Fruit fly (Drosophila melanogaster) whole organism, embryonic: ENCODE data around the gene CG32564.

Experiments used
- Awh ChIP-seq: fragments of 200-800 bp; sonication (Bioruptor generic); IDR thresholded peaks from 2 replicates; pipeline ENCODE4, ENCODE4 v1.3.6; 2022; ENCODE audit warnings: missing biosample characterization, missing genetic modification characterization
- CG11085 ChIP-seq: fragments of 200-800 bp; sonication (Bioruptor generic); IDR thresholded peaks from 2 replicates; pipeline ENCODE4 v1.3.6; 2022; ENCODE audit warnings: missing biosample characterization, missing genetic modification characterization
- CG11696 ChIP-seq: fragments of 200-800 bp; sonication (Bioruptor generic); IDR thresholded peaks from 2 replicates; pipeline ENCODE4 v1.3.6; 2022; ENCODE audit warnings: missing biosample characterization, missing genetic modification characterization
- CG12391 ChIP-seq: fragments of 200-800 bp; sonication (Bioruptor generic); optimal IDR thresholded peaks from 3 replicates; lab custom pipeline; 2018; ENCODE audit warnings: missing biosample characterization, mild to moderate bottlenecking, missing genetic modification characterization, moderate library complexity
- CG13296 ChIP-seq: fragments of 200-800 bp; sonication (Bioruptor generic); optimal IDR thresholded peaks from 3 replicates; lab custom pipeline; 2018; ENCODE audit warnings: missing biosample characterization, mild to moderate bottlenecking, missing genetic modification characterization
- CG15011 ChIP-seq: fragments of 200-800 bp; sonication (Bioruptor generic); optimal IDR thresholded peaks from 3 replicates; lab custom pipeline; 2018; ENCODE audit warnings: missing biosample characterization, mild to moderate bottlenecking, missing genetic modification characterization
- CG1602 ChIP-seq: fragments of 200-800 bp; sonication (Bioruptor generic); optimal IDR thresholded peaks from 3 replicates; lab custom pipeline; 2016; ENCODE audit warnings: missing biosample characterization, missing genetic modification characterization
- CG17328 ChIP-seq: fragments of 200-800 bp; sonication (Bioruptor generic); IDR thresholded peaks from 2 replicates; pipeline ENCODE4 v1.3.6; 2022; ENCODE audit warnings: missing biosample characterization, missing genetic modification characterization
- CG17912 ChIP-seq: fragments of 200-800 bp; sonication (Bioruptor generic); optimal IDR thresholded peaks from 2 replicates; lab custom pipeline; 2018; ENCODE audit warnings: missing biosample characterization, mild to moderate bottlenecking, missing genetic modification characterization
- CG2129 ChIP-seq: fragments of 200-800 bp; sonication (Bioruptor generic); IDR thresholded peaks from 2 replicates; pipeline ENCODE4 v1.3.6; 2022; ENCODE audit warnings: missing biosample characterization, missing genetic modification characterization; ENCODE audit not compliant: partially characterized antibody
- CG31224 ChIP-seq: fragments of 200-800 bp; sonication (Bioruptor generic); IDR thresholded peaks from 2 replicates; pipeline ENCODE4 v1.3.6; 2022; ENCODE audit warnings: missing biosample characterization, missing genetic modification characterization
- CG4360 ChIP-seq: fragments of 200-800 bp; sonication (Bioruptor generic); IDR thresholded peaks from 2 replicates; pipeline ENCODE4 v1.3.6; 2022; ENCODE audit warnings: missing biosample characterization, missing genetic modification characterization
- CG5180 ChIP-seq: fragments of 200-800 bp; sonication (Bioruptor generic); optimal IDR thresholded peaks from 3 replicates; lab custom pipeline; 2017; ENCODE audit warnings: missing biosample characterization, missing genetic modification characterization, mild to moderate bottlenecking, moderate library complexity, missing genetic modification reagents
- CG9932 ChIP-seq: fragments of 200-800 bp; sonication (Bioruptor generic); IDR thresholded peaks from 2 replicates; pipeline ENCODE4 v1.3.6; 2022; ENCODE audit warnings: missing biosample characterization, missing genetic modification characterization
- Dip2 ChIP-seq: fragments of 200-800 bp; sonication (Bioruptor generic); IDR thresholded peaks from 2 replicates; pipeline ENCODE4 v1.3.6; 2022; ENCODE audit warnings: missing biosample characterization, missing genetic modification characterization
- Eip74EF ChIP-seq, 2 experiments: fragments of 200-800 bp in 1 of 2; fragments of >200 bp in 1 of 2; sonication (Bioruptor generic) in 1 of 2; optimal IDR thresholded peaks; 2 replicates each; lab custom pipeline; 2017 to 2019; ENCODE audit warnings: missing biosample characterization in 2 of 2, missing genetic modification characterization in 2 of 2, mild to moderate bottlenecking in 1 of 2, moderate library complexity in 1 of 2
- HHEX ChIP-seq: fragments of 200-800 bp; sonication (Bioruptor generic); optimal IDR thresholded peaks from 3 replicates; lab custom pipeline; 2017; ENCODE audit warnings: missing biosample characterization, mild to moderate bottlenecking, missing genetic modification characterization, missing genetic modification reagents
- Hr78 ChIP-seq, 2 experiments: fragments of 200-800 bp in 1 of 2; fragments of >200 bp in 1 of 2; sonication (Bioruptor generic) in 1 of 2; optimal IDR thresholded peaks; 2 replicates each; lab custom pipeline; 2017 to 2019; ENCODE audit warnings: missing biosample characterization in 2 of 2, missing genetic modification characterization in 2 of 2, mild to moderate bottlenecking in 1 of 2, moderate library complexity in 1 of 2
- Kr ChIP-seq: fragments of 200-800 bp; sonication (Bioruptor generic); optimal IDR thresholded peaks from 2 replicates; lab custom pipeline; 2017; ENCODE audit warnings: missing biosample characterization, mild to moderate bottlenecking, missing genetic modification characterization
- Lpt ChIP-seq: fragments of >200 bp; optimal IDR thresholded peaks from 2 replicates; lab custom pipeline; 2018; ENCODE audit warnings: missing biosample characterization, missing genetic modification characterization
- Mad ChIP-seq: fragments of 200-800 bp; sonication (Bioruptor generic); optimal IDR thresholded peaks from 2 replicates; lab custom pipeline; 2016; ENCODE audit warnings: missing biosample characterization, missing genetic modification characterization
- Oaz ChIP-seq: fragments of 200-800 bp; sonication (Bioruptor generic); IDR thresholded peaks from 2 replicates; pipeline ENCODE4 v1.3.6; 2022; ENCODE audit warnings: missing biosample characterization, missing genetic modification characterization
- Optix ChIP-seq: fragments of 200-800 bp; sonication (Bioruptor generic); IDR thresholded peaks from 3 replicates; pipeline ENCODE4 v1.3.6; 2022; ENCODE audit warnings: missing biosample characterization, missing genetic modification characterization
- Side ChIP-seq: fragments of 200-800 bp; sonication (Bioruptor generic); optimal IDR thresholded peaks from 2 replicates; lab custom pipeline; 2016; ENCODE audit warnings: missing biosample characterization, missing genetic modification characterization
- Sry-δ ChIP-seq: fragments of 200-800 bp; sonication (Bioruptor generic); optimal IDR thresholded peaks from 2 replicates; lab custom pipeline; 2016; ENCODE audit warnings: missing biosample characterization, missing genetic modification characterization
- Ssrp ChIP-seq: fragments of 200-800 bp; sonication (Bioruptor generic); optimal IDR thresholded peaks from 2 replicates; lab custom pipeline; 2018; ENCODE audit warnings: missing biosample characterization, mild to moderate bottlenecking, missing genetic modification characterization, moderate library complexity
- TFAM ChIP-seq: fragments of 200-800 bp; sonication (Bioruptor generic); optimal IDR thresholded peaks from 2 replicates; lab custom pipeline; 2017; ENCODE audit warnings: missing biosample characterization, missing genetic modification characterization, inconsistent platforms
- Trl ChIP-seq, 3 experiments: fragments of >200 bp in 2 of 3; fragments of 200-800 bp in 1 of 3; sonication (Bioruptor generic) in 1 of 3; optimal IDR thresholded peaks; 2 replicates in 1 of 3; 3 replicates in 2 of 3; lab custom pipeline; 2016 to 2017; ENCODE audit warnings: missing biosample characterization in 1 of 3, missing genetic modification characterization in 1 of 3
- Usf ChIP-seq: fragments of 200-800 bp; sonication (Bioruptor generic); optimal IDR thresholded peaks from 2 replicates; lab custom pipeline; 2017; ENCODE audit warnings: missing genotype, missing biosample characterization, missing genetic modification characterization
- Xbp1 ChIP-seq: fragments of 200-800 bp; sonication (Bioruptor generic); optimal IDR thresholded peaks from 3 replicates; lab custom pipeline; 2016; ENCODE audit warnings: missing biosample characterization, mild to moderate bottlenecking, missing genetic modification characterization
- Xrp1 ChIP-seq: fragments of 200-800 bp; sonication (Bioruptor generic); IDR thresholded peaks from 2 replicates; pipeline ENCODE4 v1.3.6; 2022; ENCODE audit warnings: missing biosample characterization, missing genetic modification characterization
- al ChIP-seq: fragments of 200-800 bp; sonication (Bioruptor generic); IDR thresholded peaks from 2 replicates; pipeline ENCODE4 v1.3.6; 2022; ENCODE audit warnings: missing biosample characterization, missing genetic modification characterization
- en ChIP-seq: fragments of 200-800 bp; sonication (Bioruptor generic); optimal IDR thresholded peaks from 2 replicates; lab custom pipeline; 2016; ENCODE audit warnings: missing biosample characterization, missing genetic modification characterization
- gro ChIP-seq: fragments of 200-800 bp; sonication (Bioruptor generic); optimal IDR thresholded peaks from 2 replicates; lab custom pipeline; 2016; ENCODE audit warnings: missing biosample characterization, missing genetic modification characterization
- ind ChIP-seq: fragments of 200-800 bp; sonication (Bioruptor generic); optimal IDR thresholded peaks from 3 replicates; lab custom pipeline; 2016; ENCODE audit warnings: missing biosample characterization, missing genetic modification characterization
- insv ChIP-seq, 2 experiments: fragments of 200-800 bp; sonication (Bioruptor generic); optimal IDR thresholded peaks; 3 replicates each; lab custom pipeline; 2016 to 2018; ENCODE audit warnings: missing biosample characterization in 2 of 2, missing genetic modification characterization in 2 of 2
- klu ChIP-seq: fragments of 200-800 bp; sonication (Bioruptor generic); IDR thresholded peaks from 2 replicates; pipeline ENCODE4 v1.3.6; 2022; ENCODE audit warnings: missing biosample characterization, missing genetic modification characterization
- lab ChIP-seq: fragments of 200-800 bp; sonication (Bioruptor generic); optimal IDR thresholded peaks from 3 replicates; lab custom pipeline; 2017; ENCODE audit warnings: missing biosample characterization, missing genetic modification characterization, mild to moderate bottlenecking, moderate library complexity, missing genetic modification reagents
- oc ChIP-seq: fragments of 200-800 bp; sonication (Bioruptor generic); optimal IDR thresholded peaks from 2 replicates; lab custom pipeline; 2018; ENCODE audit warnings: missing biosample characterization, mild to moderate bottlenecking, missing genetic modification characterization, moderate library complexity
- pfk ChIP-seq: fragments of 200-800 bp; sonication (Bioruptor generic); optimal IDR thresholded peaks from 2 replicates; lab custom pipeline; 2018; ENCODE audit warnings: missing biosample characterization, mild to moderate bottlenecking, missing genetic modification characterization, moderate library complexity
- schlank ChIP-seq: fragments of 200-800 bp; sonication (Bioruptor generic); optimal IDR thresholded peaks from 2 replicates; lab custom pipeline; 2018; ENCODE audit warnings: missing biosample characterization, mild to moderate bottlenecking, missing genetic modification characterization
- seq ChIP-seq: fragments of 200-800 bp; sonication (Bioruptor generic); IDR thresholded peaks from 2 replicates; pipeline ENCODE4 v1.3.6; 2022; ENCODE audit warnings: missing biosample characterization, missing genetic modification characterization
- slbo ChIP-seq: fragments of 200-800 bp; sonication (Bioruptor generic); IDR thresholded peaks from 2 replicates; pipeline ENCODE4 v1.3.6; 2022; ENCODE audit warnings: missing biosample characterization, missing genetic modification characterization
- tll ChIP-seq, 2 experiments: fragments of 200-800 bp in 1 of 2; fragments of >200 bp in 1 of 2; sonication (Bioruptor generic) in 1 of 2; optimal IDR thresholded peaks; 2 replicates each; lab custom pipeline; 2017 to 2019; ENCODE audit warnings: missing biosample characterization in 2 of 2, missing genetic modification characterization in 2 of 2, mild to moderate bottlenecking in 1 of 2, moderate library complexity in 1 of 2
- trem ChIP-seq: fragments of 200-800 bp; optimal IDR thresholded peaks from 3 replicates; lab custom pipeline; 2019; ENCODE audit warnings: missing biosample characterization, mild to moderate bottlenecking, missing genetic modification characterization, moderate library complexity
- ttk ChIP-seq: fragments of 200-800 bp; sonication (Bioruptor generic); IDR thresholded peaks from 2 replicates; pipeline ENCODE4 v2.1.2; 2022; ENCODE audit warnings: missing biosample characterization, missing genetic modification characterization
- tx ChIP-seq: fragments of 200-800 bp; sonication (Bioruptor generic); optimal IDR thresholded peaks from 2 replicates; lab custom pipeline; 2016; ENCODE audit warnings: missing biosample characterization, missing genetic modification characterization
- vvl ChIP-seq: fragments of 200-800 bp; sonication (Bioruptor generic); IDR thresholded peaks from 2 replicates; pipeline ENCODE4 v1.3.6; 2022; ENCODE audit warnings: missing biosample characterization, missing genetic modification characterization
- wdn ChIP-seq: fragments of 200-800 bp; sonication (Bioruptor generic); IDR thresholded peaks from 2 replicates; pipeline ENCODE4 v1.3.6; 2022; ENCODE audit warnings: missing biosample characterization, missing genetic modification characterization
- zen2 ChIP-seq: fragments of 200-800 bp; sonication (Bioruptor generic); IDR thresholded peaks from 3 replicates; pipeline ENCODE4 v1.3.6; 2022; ENCODE audit warnings: missing biosample characterization, missing genetic modification characterization; ENCODE audit not compliant: partially characterized antibody

CG32564 gene

DNA sequence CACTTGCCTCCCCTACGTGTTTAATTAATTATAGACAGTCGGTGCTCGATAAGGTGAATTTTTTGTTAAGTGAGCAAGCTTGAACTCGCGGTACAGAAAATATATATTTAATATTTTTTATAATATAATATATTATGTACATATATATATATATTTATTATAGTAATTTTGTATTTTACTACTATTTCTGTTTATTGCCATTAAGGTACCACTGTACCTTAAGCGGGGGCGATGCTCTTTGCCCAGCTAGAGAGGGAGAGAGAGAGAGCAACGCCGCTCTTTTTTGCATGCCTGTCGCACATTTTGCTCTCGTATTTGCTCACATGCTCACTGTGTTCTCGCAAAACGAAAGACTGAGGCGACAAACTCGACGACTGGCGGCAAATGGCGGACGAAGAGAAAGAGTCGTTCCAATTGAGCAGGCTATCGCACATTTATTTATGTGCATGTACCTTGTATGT is 35.7 kb upstream of the CG32564 start (continued):
- TF ChIP-seq Mad (GFP tag; lab: Kevin White, UChicago) (no peak), CG11085 (GFP tag; lab: Robert Waterston, UW) (0 out of 2 replicates have a peak, but pooled peaks have one; percentile 11), wdn (GFP tag; lab: Robert Waterston, UW) (0 out of 2 replicates have a peak, but pooled peaks have one; percentile 36), lab (GFP tag; lab: Kevin White, UChicago) (peak; percentile 76), Optix (GFP tag; lab: Robert Waterston, UW) (0 out of 3 replicates have a peak, but pooled peaks have one; percentile 22), slbo (peak; percentile 74), CG12391 (tag; lab: Kevin White, UChicago) (peak; percentile 39), CG31224 (GFP tag; lab: Robert Waterston, UW) (0 out of 2 replicates have a peak, but pooled peaks have one; percentile 28), HHEX (peak; percentile 50), Hr78 (GFP tag; optimal IDR thresholded peaks at IDR 0.05; lab: Kevin White, UChicago) (no peak), Awh (0 out of 2 replicates have a peak, but pooled peaks have one; percentile 23), Kr (GFP tag; lab: Kevin White, UChicago) (no peak), ind (GFP tag; lab: Kevin White, UChicago) (peak; percentile 23), Xrp1 (GFP tag; lab: Robert Waterston, UW) (peak; percentile 18; the same call in 1 of the 2 replicates), Trl (optimal IDR thresholded peaks at IDR 0.05; lab: Kevin White, UChicago) (peak; percentile 45 to 47), Trl (GFP tag; optimal IDR thresholded peaks at IDR 0.05; lab: Kevin White, UChicago) (no peak), CG11696 (GFP tag; lab: Robert Waterston, UW) (no peak), Dip2 (no peak), CG15011 (GFP tag; lab: Kevin White, UChicago) (no peak), seq (GFP tag; lab: Robert Waterston, UW) (peak; percentile 50; the same call in 1 of the 2 replicates), CG1602 (GFP tag; lab: Kevin White, UChicago) (no peak), CG17912 (GFP tag; lab: Kevin White, UChicago) (no peak), en (GFP tag; lab: Kevin White, UChicago) (no peak), CG13296 (peak; percentile 72), CG5180 (no peak), trem (tag; lab: Kevin White, UChicago) (no peak), tll (GFP tag; optimal IDR thresholded peaks at IDR 0.05; lab: Kevin White, UChicago) (peak in 1 of 2 experiments; percentile 12), insv (GFP tag; optimal IDR thresholded peaks at IDR 0.05; lab: Kevin White, UChicago) (no peak), ttk (no peak), Ssrp (tag; lab: Kevin White, UChicago) (no peak), pfk (GFP tag; lab: Kevin White, UChicago) (no peak), Xbp1 (GFP tag; lab: Kevin White, UChicago) (peak; percentile 21), zen2 (GFP tag; lab: Robert Waterston, UW) (no peak), al (GFP tag; lab: Robert Waterston, UW) (peak; percentile 41; the same call in 1 of the 2 replicates), CG17328 (GFP tag; lab: Robert Waterston, UW) (peak; percentile 54; the same call in 1 of the 2 replicates), Side (no peak), Oaz (GFP tag; lab: Robert Waterston, UW) (no peak), Eip74EF (GFP tag; optimal IDR thresholded peaks at IDR 0.05; lab: Kevin White, UChicago) (no peak), TFAM (GFP tag; lab: Kevin White, UChicago) (no peak), vvl (peak; percentile 58; the same call in 1 of the 2 replicates), gro (GFP tag; lab: Kevin White, UChicago) (no peak), Usf (no peak), klu (no peak), CG4360 (GFP tag; lab: Robert Waterston, UW) (no peak), CG9932 (GFP tag; lab: Robert Waterston, UW) (peak; percentile 79), schlank (tag; lab: Kevin White, UChicago) (no peak), Sry-δ (GFP tag; lab: Kevin White, UChicago) (no peak), oc (no peak), CG2129 (GFP tag; lab: Robert Waterston, UW) (no peak), tx (GFP tag; lab: Kevin White, UChicago) (no peak), Lpt (GFP tag; lab: Kevin White, UChicago) (no peak)
